Fruit fly (Drosophila melanogaster) whole organism, prepupa: Measurements from ENCODE around the gene senju.

Experiments
- CG10631 ChIP-seq: fragments of 200-800 bp; sonication (Bioruptor generic); optimal IDR thresholded peaks from 2 replicates; lab custom pipeline; 2016; ENCODE audit warnings: missing biosample characterization, missing genetic modification characterization
- CG11294 ChIP-seq: fragments of 200-800 bp; sonication (Bioruptor generic); IDR thresholded peaks from 2 replicates; pipeline ENCODE4 v1.3.6; 2022; ENCODE audit warnings: missing biosample characterization, missing genetic modification characterization
- CG11762 ChIP-seq: fragments of 200-800 bp; sonication (Bioruptor generic); optimal IDR thresholded peaks from 3 replicates; lab custom pipeline; 2016; ENCODE audit warnings: missing biosample characterization, missing genetic modification characterization; ENCODE audit not compliant: insufficient read depth
- CG1621 ChIP-seq: fragments of 200-800 bp; sonication (Bioruptor generic); optimal IDR thresholded peaks from 3 replicates; lab custom pipeline; 2018; ENCODE audit warnings: missing biosample characterization, mild to moderate bottlenecking, missing genetic modification characterization
- CG3032 ChIP-seq: fragments of 200-800 bp; optimal IDR thresholded peaks from 2 replicates; lab custom pipeline; 2019; ENCODE audit warnings: missing biosample characterization, mild to moderate bottlenecking, missing genetic modification characterization, moderate library complexity
- CG32006 ChIP-seq: fragments of 200-800 bp; sonication (Bioruptor generic); optimal IDR thresholded peaks from 3 replicates; lab custom pipeline; 2017; ENCODE audit warnings: missing biosample characterization, mild to moderate bottlenecking, missing genetic modification characterization
- CG34406 ChIP-seq: fragments of 200-800 bp; sonication (Bioruptor generic); optimal IDR thresholded peaks from 3 replicates; lab custom pipeline; 2016; ENCODE audit warnings: missing biosample characterization, missing genetic modification characterization
- CG4318 ChIP-seq: fragments of 200-800 bp; sonication (Bioruptor generic); optimal IDR thresholded peaks from 3 replicates; lab custom pipeline; 2017; ENCODE audit warnings: missing biosample characterization, mild to moderate bottlenecking, missing genetic modification characterization
- CG6163 ChIP-seq: fragments of 200-800 bp; sonication (Bioruptor generic); IDR thresholded peaks from 3 replicates; pipeline ENCODE4 v1.3.6; 2022; ENCODE audit warnings: missing biosample characterization, missing genetic modification characterization
- CG6276 ChIP-seq: fragments of 200-800 bp; sonication (Bioruptor generic); optimal IDR thresholded peaks from 2 replicates; lab custom pipeline; 2017; ENCODE audit warnings: missing biosample characterization, mild to moderate bottlenecking, missing genetic modification characterization
- CG6792 ChIP-seq: fragments of 200-800 bp; sonication (Bioruptor generic); optimal IDR thresholded peaks from 3 replicates; lab custom pipeline; 2016; ENCODE audit warnings: missing biosample characterization, missing genetic modification characterization
- CG6808 ChIP-seq: fragments of 200-800 bp; sonication (Bioruptor generic); optimal IDR thresholded peaks from 3 replicates; lab custom pipeline; 2017; ENCODE audit warnings: missing biosample characterization, missing genetic modification characterization, mild to moderate bottlenecking, moderate library complexity, missing genetic modification reagents
- CG6854 ChIP-seq: fragments of 200-800 bp; sonication (Bioruptor generic); optimal IDR thresholded peaks from 2 replicates; lab custom pipeline; 2017; ENCODE audit warnings: missing biosample characterization, mild to moderate bottlenecking, missing genetic modification characterization
- CG7368 ChIP-seq: fragments of 200-800 bp; sonication (Bioruptor generic); optimal IDR thresholded peaks from 3 replicates; lab custom pipeline; 2016; ENCODE audit warnings: missing biosample characterization, missing genetic modification characterization
- CG8319 ChIP-seq: fragments of 200-800 bp; sonication (Bioruptor generic); optimal IDR thresholded peaks from 3 replicates; lab custom pipeline; 2016; ENCODE audit warnings: missing biosample characterization, missing genetic modification characterization
- CG9139 ChIP-seq: fragments of 200-800 bp; sonication (Bioruptor generic); optimal IDR thresholded peaks from 3 replicates; lab custom pipeline; 2017; ENCODE audit warnings: missing biosample characterization, mild to moderate bottlenecking, missing genetic modification characterization
- Eip75B ChIP-seq: fragments of 200-800 bp; sonication (Bioruptor generic); optimal IDR thresholded peaks from 3 replicates; lab custom pipeline; 2016; ENCODE audit warnings: missing biosample characterization, missing genetic modification characterization
- Eip78C ChIP-seq: fragments of 200-800 bp; sonication (Bioruptor generic); peaks from one replicate; lab custom pipeline; 2016; ENCODE audit warnings: missing biosample characterization, missing genetic modification characterization
- Eip93F ChIP-seq: fragments of 200-800 bp; sonication (Bioruptor generic); optimal IDR thresholded peaks from 2 replicates; lab custom pipeline; 2016; ENCODE audit warnings: missing biosample characterization, mild to moderate bottlenecking, missing genetic modification characterization
- Ets96B ChIP-seq: fragments of 200-800 bp; optimal IDR thresholded peaks from 2 replicates; lab custom pipeline; 2019; ENCODE audit warnings: missing biosample characterization, mild to moderate bottlenecking, missing genetic modification characterization, moderate library complexity
- Gug ChIP-seq: fragments of 200-800 bp; sonication (Bioruptor generic); IDR thresholded peaks from 2 replicates; pipeline ENCODE4 v1.3.6; 2022; ENCODE audit warnings: missing biosample characterization, missing genetic modification characterization
- Hr38 ChIP-seq: sonication (Bioruptor generic); optimal IDR thresholded peaks from 2 replicates; lab custom pipeline; 2016; ENCODE audit warnings: missing biosample characterization, missing genetic modification characterization
- Hr4 ChIP-seq: fragments of 200-800 bp; sonication (Bioruptor generic); optimal IDR thresholded peaks from 3 replicates; lab custom pipeline; 2016; ENCODE audit warnings: missing biosample characterization, missing genetic modification characterization
- Lpt ChIP-seq: fragments of 200-800 bp; sonication (Bioruptor generic); optimal IDR thresholded peaks from 3 replicates; lab custom pipeline; 2016; ENCODE audit warnings: missing biosample characterization, missing genetic modification characterization
- Met ChIP-seq: fragments of 200-800 bp; sonication (Bioruptor generic); optimal IDR thresholded peaks from 3 replicates; lab custom pipeline; 2016; ENCODE audit warnings: missing biosample characterization, missing genetic modification characterization
- OdsH ChIP-seq: fragments of 200-800 bp; sonication (Bioruptor generic); optimal IDR thresholded peaks from 3 replicates; lab custom pipeline; 2016; ENCODE audit warnings: missing biosample characterization, missing genetic modification characterization
- Smox ChIP-seq: fragments of 200-800 bp; sonication (Bioruptor generic); optimal IDR thresholded peaks from 3 replicates; lab custom pipeline; 2016; ENCODE audit warnings: missing biosample characterization, missing genetic modification characterization
- Sox102F ChIP-seq: fragments of 200-800 bp; sonication (Bioruptor generic); optimal IDR thresholded peaks from 2 replicates; lab custom pipeline; 2016; ENCODE audit warnings: missing biosample characterization, mild to moderate bottlenecking, missing genetic modification characterization
- Sox14 ChIP-seq: fragments of 200-800 bp; sonication (Bioruptor generic); optimal IDR thresholded peaks from 3 replicates; lab custom pipeline; 2016; ENCODE audit warnings: missing biosample characterization, missing genetic modification characterization
- achi ChIP-seq: fragments of 200-800 bp; sonication (Bioruptor generic); optimal IDR thresholded peaks from 3 replicates; lab custom pipeline; 2016; ENCODE audit warnings: missing biosample characterization, missing genetic modification characterization
- cyc ChIP-seq: fragments of 200-800 bp; sonication (Bioruptor generic); optimal IDR thresholded peaks from 3 replicates; lab custom pipeline; 2016; ENCODE audit warnings: missing biosample characterization, missing genetic modification characterization
- dsx ChIP-seq: fragments of 200-800 bp; optimal IDR thresholded peaks from 3 replicates; lab custom pipeline; 2019; ENCODE audit warnings: missing biosample characterization, mild to moderate bottlenecking, missing genetic modification characterization, moderate library complexity; ENCODE audit not compliant: poor library complexity, severe bottlenecking
- eg ChIP-seq: fragments of 200-800 bp; sonication (Bioruptor generic); IDR thresholded peaks from 3 replicates; pipeline ENCODE4 v1.3.6; 2022; ENCODE audit warnings: missing biosample characterization, missing genetic modification characterization
- fd85E ChIP-seq: fragments of 200-800 bp; sonication (Bioruptor generic); optimal IDR thresholded peaks from 3 replicates; lab custom pipeline; 2016; ENCODE audit warnings: missing biosample characterization, missing genetic modification characterization
- fkh ChIP-seq: fragments of 200-800 bp; sonication (Bioruptor generic); optimal IDR thresholded peaks from 3 replicates; lab custom pipeline; 2017; ENCODE audit warnings: missing biosample characterization, mild to moderate bottlenecking, missing genetic modification characterization, moderate library complexity
- lz ChIP-seq: fragments of 200-800 bp; sonication (Bioruptor generic); optimal IDR thresholded peaks from 3 replicates; lab custom pipeline; 2016; ENCODE audit warnings: missing biosample characterization, missing genetic modification characterization
- net ChIP-seq: fragments of 200-800 bp; sonication (Bioruptor generic); optimal IDR thresholded peaks from 3 replicates; lab custom pipeline; 2016; ENCODE audit warnings: missing biosample characterization, missing genetic modification characterization
- pdm3 ChIP-seq: fragments of 200-800 bp; sonication (Bioruptor generic); optimal IDR thresholded peaks from 3 replicates; lab custom pipeline; 2016; ENCODE audit warnings: missing biosample characterization, missing genetic modification characterization
- spab ChIP-seq: fragments of 200-800 bp; sonication (Bioruptor generic); optimal IDR thresholded peaks from 2 replicates; lab custom pipeline; 2017; ENCODE audit warnings: missing biosample characterization, mild to moderate bottlenecking, missing genetic modification characterization, missing genetic modification reagents
- ss ChIP-seq, 2 experiments: fragments of 200-800 bp; sonication (Bioruptor generic); optimal IDR thresholded peaks; 2 replicates in 1 of 2; 3 replicates in 1 of 2; lab custom pipeline; 2017 to 2018; ENCODE audit warnings: mild to moderate bottlenecking in 2 of 2, missing biosample characterization in 2 of 2, missing genetic modification characterization in 2 of 2, moderate library complexity in 1 of 2
- svp ChIP-seq: fragments of 200-800 bp; sonication (Bioruptor generic); peaks from one replicate; lab custom pipeline; 2016; ENCODE audit warnings: missing biosample characterization, missing genetic modification characterization
- vri ChIP-seq: fragments of 200-800 bp; sonication (Bioruptor generic); optimal IDR thresholded peaks from 3 replicates; lab custom pipeline; 2016; ENCODE audit warnings: missing biosample characterization, mild to moderate bottlenecking, missing genetic modification characterization

The senju gene

DNA sequence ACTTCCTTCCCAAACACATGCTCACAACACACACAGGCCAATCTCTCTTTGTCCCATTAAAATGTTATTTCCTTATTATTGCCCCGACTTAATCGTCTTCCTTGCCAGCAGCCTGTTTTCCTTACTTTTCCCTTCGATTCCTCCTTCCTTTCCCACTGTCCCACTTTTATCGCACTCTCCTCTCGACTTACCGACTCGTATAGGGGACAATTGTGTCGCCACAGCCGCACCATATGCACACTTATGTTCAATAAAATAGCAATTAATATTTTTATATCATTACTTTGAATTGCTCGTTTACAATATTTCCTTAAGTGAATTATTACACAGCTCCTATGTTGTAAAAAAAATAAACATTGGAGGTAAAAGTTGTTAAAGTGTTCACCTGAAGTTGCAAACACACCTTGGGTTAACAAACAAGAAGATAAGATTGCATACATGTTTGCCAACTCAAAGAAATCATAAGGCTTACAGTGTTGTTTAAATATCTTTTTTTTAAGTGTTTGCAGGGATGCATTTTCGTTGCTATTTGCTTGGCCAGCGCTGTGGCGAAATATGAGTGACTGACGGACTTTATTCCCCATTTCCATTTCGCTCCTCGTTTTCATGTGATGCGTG, 34.4 kb downstream of the senju start (continued):
- TF ChIP-seq pdm3 (GFP tag; lab: Kevin White, UChicago) (peak; percentile 92), achi (peak; percentile 88), ss (GFP tag; optimal IDR thresholded peaks at IDR 0.05; lab: Kevin White, UChicago) (peak; percentile 82 to 91), CG7368 (GFP tag; lab: Kevin White, UChicago) (peak; percentile 82), net (GFP tag; lab: Kevin White, UChicago) (peak; percentile 90), cyc (GFP tag; lab: Kevin White, UChicago) (peak; percentile 81), CG11762 (GFP tag; lab: Kevin White, UChicago) (peak; percentile 83), CG9139 (peak; percentile 78), CG1621 (tag; lab: Kevin White, UChicago) (peak; percentile 81), svp (GFP tag; lab: Kevin White, UChicago) (peak; percentile 91), CG32006 (peak; percentile 92), vri (GFP tag; lab: Kevin White, UChicago) (peak; percentile 72), CG34406 (GFP tag; lab: Kevin White, UChicago) (peak; percentile 88), Gug (GFP tag; lab: Robert Waterston, UW) (peak; percentile 69), Sox14 (GFP tag; lab: Kevin White, UChicago) (peak; percentile 86), fd85E (GFP tag; lab: Kevin White, UChicago) (peak; percentile 68), Smox (peak; percentile 86), CG6792 (GFP tag; lab: Kevin White, UChicago) (peak; percentile 91), lz (GFP tag; lab: Kevin White, UChicago) (peak; percentile 86), Hr4 (peak; percentile 91), CG6276 (GFP tag; lab: Kevin White, UChicago) (peak; percentile 86), Ets96B (tag; lab: Kevin White, UChicago) (peak; percentile 83), Eip93F (GFP tag; lab: Kevin White, UChicago) (peak; percentile 49), CG3032 (tag; lab: Kevin White, UChicago) (peak; percentile 80), Sox102F (GFP tag; lab: Kevin White, UChicago) (peak; percentile 89), CG10631 (GFP tag; lab: Kevin White, UChicago) (peak; percentile 85), CG11294 (GFP tag; lab: Robert Waterston, UW) (peak; percentile 57; the same call in 1 of the 2 replicates), Hr38 (peak; percentile 15)
- TF ChIP-seq, all 60 proteins: peak for 60

DNA sequence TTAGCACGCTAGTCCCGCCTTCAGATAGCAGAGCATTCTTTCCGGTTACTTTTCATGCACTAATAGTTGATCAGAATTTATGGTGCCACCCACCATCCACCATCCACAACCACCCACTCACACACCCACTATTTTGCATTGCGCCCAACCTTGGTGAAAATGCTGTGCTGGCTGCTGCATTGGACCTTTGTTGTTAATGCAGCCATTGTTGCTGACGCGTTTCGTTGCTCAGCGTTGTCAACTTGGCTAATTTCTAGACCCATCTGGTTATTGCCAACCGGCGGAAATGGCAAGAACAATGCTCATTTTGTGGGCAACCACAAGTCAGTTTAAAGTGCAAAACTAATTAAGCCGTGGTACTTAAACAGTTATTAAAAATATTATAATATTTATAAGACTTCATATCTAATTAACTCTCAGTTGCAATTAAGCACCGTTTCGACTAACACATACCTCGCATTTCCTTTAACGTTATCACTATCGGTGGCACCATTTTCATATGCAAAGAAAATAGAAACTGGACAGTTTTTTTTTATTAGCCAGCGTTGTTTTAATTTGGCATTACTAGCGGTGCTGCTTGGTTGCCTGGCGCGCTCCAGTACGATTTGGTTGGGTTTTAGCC, 36.1 kb downstream of the senju start:
- TF ChIP-seq vri (GFP tag; lab: Kevin White, UChicago) (no peak), OdsH (GFP tag; lab: Kevin White, UChicago) (no peak), lz (GFP tag; lab: Kevin White, UChicago) (no peak), CG8319 (GFP tag; lab: Kevin White, UChicago) (no peak), CG34406 (GFP tag; lab: Kevin White, UChicago) (no peak), Hr4 (no peak), Eip93F (GFP tag; lab: Kevin White, UChicago) (no peak), CG6808 (GFP tag; lab: Kevin White, UChicago) (no peak)

DNA sequence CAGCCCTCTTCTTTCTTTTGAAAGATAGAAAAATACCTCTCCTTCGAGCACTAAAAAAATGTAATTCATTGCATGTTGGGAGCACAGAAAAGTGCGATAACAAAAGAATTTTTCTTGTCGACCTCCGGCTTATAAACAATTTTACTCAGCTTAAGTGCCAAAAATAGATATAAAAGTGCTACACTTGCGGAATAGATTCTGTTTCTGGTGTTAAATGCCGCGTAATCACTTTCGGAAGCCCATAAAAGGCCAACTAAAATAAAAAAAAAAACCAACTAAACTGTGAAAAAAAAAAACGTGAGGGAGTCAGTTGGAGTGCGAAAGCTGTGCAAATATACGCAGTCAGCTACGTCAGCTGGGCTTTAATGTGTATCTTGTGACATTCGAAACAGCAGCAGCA, 37.0 kb downstream of the senju start:
- TF ChIP-seq net (GFP tag; lab: Kevin White, UChicago) (no peak), fkh (GFP tag; lab: Kevin White, UChicago) (peak; percentile 32), eg (GFP tag; lab: Robert Waterston, UW) (0 out of 3 replicates have a peak, but pooled peaks have one; percentile 13)

DNA sequence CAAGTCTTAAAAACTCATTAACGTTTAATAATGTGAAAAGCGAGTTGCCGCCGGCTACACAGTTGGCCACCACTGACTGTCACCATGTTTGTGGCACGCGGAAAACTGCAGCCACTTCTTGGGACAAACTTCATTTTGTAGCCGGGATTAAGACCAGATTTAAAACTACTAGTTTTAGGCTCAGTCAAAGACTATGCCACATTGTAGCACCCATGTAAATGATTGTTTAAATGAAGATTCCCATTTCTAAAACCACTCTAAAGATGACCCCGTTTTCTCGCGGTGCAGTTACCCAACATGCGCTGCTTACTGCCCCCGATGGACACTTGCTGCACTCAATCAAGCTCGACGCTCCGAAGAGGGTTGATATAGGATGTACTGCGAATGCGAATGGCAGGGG, 37.7 kb downstream of the senju start:
- peak; percentile 17 for TF ChIP-seq Sox14 (GFP tag; lab: Kevin White, UChicago)
- TF ChIP-seq Ets96B (tag; lab: Kevin White, UChicago): no peak
- peak; percentile 18 for TF ChIP-seq spab (GFP tag; lab: Kevin White, UChicago)
- no peak for TF ChIP-seq Eip93F (GFP tag; lab: Kevin White, UChicago)
- TF ChIP-seq Lpt: no peak
- TF ChIP-seq Smox: no peak
- TF ChIP-seq Met: no peak
- peak; percentile 42 for TF ChIP-seq pdm3 (GFP tag; lab: Kevin White, UChicago)
- peak; percentile 39 for TF ChIP-seq CG10631 (GFP tag; lab: Kevin White, UChicago)
- TF ChIP-seq CG6163 (GFP tag; lab: Robert Waterston, UW): 0 out of 3 replicates have a peak, but pooled peaks have one; percentile 32
- peak; percentile 27 for TF ChIP-seq Eip75B (GFP tag; lab: Kevin White, UChicago)
- TF ChIP-seq CG8319 (GFP tag; lab: Kevin White, UChicago): no peak
- no peak for TF ChIP-seq CG6808 (GFP tag; lab: Kevin White, UChicago)
- TF ChIP-seq svp (GFP tag; lab: Kevin White, UChicago): no peak
- no peak for TF ChIP-seq dsx (GFP tag; lab: Kevin White, UChicago)
- peak; percentile 72 for TF ChIP-seq Eip78C (GFP tag; lab: Kevin White, UChicago)
- TF ChIP-seq CG4318: no peak
- TF ChIP-seq CG6854 (GFP tag; lab: Kevin White, UChicago): no peak
- TF ChIP-seq CG3032 (tag; lab: Kevin White, UChicago): peak; percentile 41
- TF ChIP-seq OdsH (GFP tag; lab: Kevin White, UChicago): peak; percentile 41
